Fruit fly (Drosophila melanogaster) S2 (cell line): ENCODE results near the gene Hmbs.

ENCODE experiments used
- CG8478 ChIP-seq: fragments of >200 bp; optimal IDR thresholded peaks from 2 replicates; lab custom pipeline; 2018
- CTCF ChIP-seq, 2 experiments: fragments of >200 bp; optimal IDR thresholded peaks; 2 replicates each; lab custom pipeline; 2018

The Hmbs gene

DNA sequence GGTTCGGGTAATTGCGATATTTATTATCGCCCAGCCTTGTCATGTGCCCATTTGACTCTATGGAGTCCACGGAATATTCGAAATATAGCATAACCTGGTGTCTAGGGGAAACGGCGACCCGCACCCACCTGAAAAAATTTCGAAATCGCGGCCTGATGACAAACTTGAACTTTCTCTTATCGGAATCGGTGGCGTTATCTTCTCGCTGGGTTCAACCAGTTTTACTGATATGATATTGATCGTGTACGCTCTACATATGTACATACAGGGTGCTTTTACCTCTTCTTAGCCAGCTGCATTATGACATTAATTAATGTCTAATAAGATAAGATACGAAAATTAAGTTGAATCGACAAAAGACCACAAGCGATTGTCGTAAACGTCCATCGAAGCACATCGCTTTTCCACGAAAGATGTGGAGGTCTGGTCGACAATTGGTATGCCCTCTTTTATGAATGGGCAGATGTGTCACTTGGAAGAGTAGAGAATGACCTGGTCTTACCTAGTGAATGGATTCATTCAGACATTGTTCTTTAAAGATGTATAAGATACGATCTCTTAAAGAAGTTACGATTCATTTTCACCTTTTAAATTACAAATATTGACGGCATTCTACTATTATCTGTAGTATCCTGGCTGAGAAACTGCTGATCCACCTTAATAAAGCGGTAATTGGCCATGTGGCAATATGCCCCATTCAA lies 14.3 kb upstream of the Hmbs start:
- TF ChIP-seq CG8478 (lab: Kevin White, UChicago): no peak
- TF ChIP-seq CTCF (optimal IDR thresholded peaks at IDR 0.05; lab: Kevin White, UChicago): no peak

DNA sequence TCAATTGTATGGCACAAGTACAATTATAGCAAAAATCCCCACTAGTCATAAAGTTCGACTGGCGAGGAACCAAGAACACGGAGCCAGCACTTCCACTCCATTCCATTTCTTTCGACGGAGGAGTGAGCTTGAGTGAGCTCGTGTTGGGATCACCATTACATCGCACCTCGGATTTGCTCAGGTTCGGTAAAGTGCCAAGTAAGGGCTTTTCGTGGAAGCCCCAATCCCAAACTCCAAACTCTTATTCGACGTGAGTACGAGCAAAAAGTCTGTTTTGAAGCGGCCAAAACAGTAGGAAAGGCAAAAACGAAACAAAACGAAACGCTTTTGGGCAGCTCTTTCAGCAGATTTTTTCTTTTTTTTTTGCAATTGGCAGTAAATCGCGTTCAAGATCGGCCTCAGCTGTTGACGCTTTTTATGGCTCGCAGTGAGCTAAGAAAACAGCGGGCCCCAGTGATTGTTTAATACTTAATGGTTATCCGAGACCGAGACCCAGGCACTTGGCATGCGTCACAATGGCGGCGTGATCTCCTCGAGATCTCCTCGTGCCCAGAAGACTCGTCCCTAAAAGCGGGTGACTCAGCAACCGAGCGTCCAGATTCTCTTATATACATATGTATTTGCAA lies 13.6 kb upstream of the Hmbs start:
- TF ChIP-seq CTCF (optimal IDR thresholded peaks at IDR 0.05; lab: Kevin White, UChicago): no peak
- no peak for TF ChIP-seq CG8478 (lab: Kevin White, UChicago)

DNA sequence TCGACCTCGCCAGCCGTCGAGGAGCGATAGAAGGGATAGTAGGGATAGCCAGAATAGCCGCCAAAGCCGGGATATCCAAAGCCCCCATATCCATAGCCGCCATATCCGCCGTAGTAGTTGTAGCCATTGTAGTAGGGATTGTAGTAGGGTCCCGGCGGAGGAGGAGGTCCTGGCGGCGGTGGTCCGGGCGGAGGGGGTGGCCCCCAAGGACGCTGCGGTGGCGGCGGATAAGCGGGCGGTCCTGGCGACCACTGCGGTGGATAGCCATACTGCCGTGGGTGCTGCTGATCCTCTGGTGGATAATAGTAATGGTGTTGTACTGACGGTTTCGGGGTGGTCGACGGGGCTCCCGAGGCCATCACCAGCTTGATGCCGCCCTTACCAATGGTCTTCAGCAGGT lies 12.5 kb upstream of the Hmbs start:
- TF ChIP-seq CTCF (optimal IDR thresholded peaks at IDR 0.05; lab: Kevin White, UChicago) (no peak), CG8478 (lab: Kevin White, UChicago) (no peak)

DNA sequence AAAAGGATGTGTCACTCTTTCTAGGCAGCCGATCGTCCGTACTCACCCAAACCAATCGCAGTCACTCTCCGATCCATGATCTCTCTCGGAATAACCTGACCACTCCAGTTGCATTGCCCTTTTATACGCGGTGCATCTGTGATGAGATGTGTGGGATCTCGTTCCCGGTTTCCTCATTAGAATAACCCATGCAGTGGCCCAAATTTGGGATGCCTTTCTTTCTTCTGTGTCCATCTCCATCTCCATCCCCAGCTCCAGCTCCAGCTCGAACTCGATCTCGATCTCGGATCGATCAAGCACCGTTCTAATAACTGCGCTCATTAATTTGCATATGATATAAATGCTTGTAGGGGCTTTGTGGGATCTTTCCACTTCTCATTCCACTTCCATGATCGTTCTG lies 12.0 kb upstream of the Hmbs start, which contains the start of gene CG9184:
CG9184 (minus strand) TSS at position 101 of the 400 bp plus-strand sequence.
- TF ChIP-seq CTCF (optimal IDR thresholded peaks at IDR 0.05; lab: Kevin White, UChicago) (no peak), CG8478 (lab: Kevin White, UChicago) (no peak)

DNA sequence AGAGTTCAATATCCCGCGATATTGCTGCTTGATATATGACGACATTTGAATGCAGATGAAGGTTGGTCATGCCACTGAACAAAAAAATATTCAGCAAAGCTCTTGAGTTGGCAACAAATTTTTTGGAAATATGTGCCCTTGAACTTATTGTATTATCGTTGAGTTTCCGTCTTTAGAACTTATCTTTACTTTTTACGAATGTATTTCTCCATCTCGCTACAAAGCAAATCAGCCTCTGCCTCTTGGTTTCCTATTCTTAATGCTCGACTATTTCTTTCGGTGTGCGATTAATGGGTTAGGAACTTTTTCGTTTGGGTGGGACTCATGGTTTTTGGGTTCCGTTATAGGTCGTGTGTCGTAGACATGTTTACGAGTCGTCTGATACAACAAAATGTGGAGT lies 11.6 kb upstream of the Hmbs start:
- TF ChIP-seq CG8478 (lab: Kevin White, UChicago) (no peak), CTCF (optimal IDR thresholded peaks at IDR 0.05; lab: Kevin White, UChicago) (no peak)

DNA sequence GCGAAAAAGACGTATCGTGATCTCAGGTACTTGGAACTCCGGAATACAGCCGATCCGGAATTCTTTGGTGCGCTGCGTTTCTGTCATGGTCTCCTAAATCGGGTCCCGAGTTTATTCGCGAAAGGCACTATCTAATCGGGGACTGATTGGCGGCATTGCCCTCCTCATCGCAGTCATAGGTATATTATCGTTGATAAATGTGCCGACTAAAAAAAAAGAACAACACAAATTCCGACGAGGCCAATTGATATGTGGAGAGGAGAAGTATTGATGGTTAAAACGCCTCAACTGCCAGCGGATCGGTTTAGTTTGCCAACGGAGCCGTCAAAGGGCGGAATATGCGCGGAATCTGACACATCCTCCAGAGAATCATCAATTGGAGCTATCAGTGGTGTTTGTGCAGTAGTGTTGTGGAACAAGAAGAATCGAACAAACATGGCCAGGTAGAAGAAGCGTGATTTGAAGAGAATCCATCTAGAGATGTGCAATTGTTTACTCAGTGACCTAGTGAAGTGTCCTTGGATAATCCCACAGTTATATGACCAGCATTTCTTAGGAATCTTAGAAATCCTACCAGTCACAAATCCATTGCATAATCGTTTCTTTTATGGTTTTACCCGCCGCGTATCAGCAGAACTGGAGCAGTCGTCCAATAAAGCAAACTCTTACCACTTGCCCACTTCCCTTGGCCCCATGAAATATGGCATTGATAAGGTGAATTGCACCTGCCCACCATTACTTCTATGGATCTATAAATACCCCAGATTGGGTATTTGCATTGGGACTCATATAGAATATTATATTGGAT lies 9.7 kb upstream of the Hmbs start:
- TF ChIP-seq CG8478 (lab: Kevin White, UChicago) (no peak), CTCF (optimal IDR thresholded peaks at IDR 0.05; lab: Kevin White, UChicago) (no peak)

DNA sequence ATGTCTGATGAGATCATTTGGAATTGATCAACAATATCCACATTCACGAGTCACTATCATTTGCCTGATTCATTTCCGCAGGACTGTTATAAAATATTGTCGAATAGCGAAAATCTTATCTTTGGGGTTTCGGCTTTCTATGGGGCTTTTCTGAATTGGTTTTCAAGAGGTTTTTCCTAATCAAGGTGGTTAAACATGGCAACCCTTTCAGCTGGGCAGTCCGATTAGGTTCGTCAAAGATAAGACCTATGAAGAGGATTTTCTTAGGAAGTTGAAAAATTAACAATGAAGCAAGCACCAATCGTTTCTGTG lies 9.1 kb upstream of the Hmbs start:
- TF ChIP-seq CG8478 (lab: Kevin White, UChicago): no peak
- TF ChIP-seq CTCF (optimal IDR thresholded peaks at IDR 0.05; lab: Kevin White, UChicago): no peak

DNA sequence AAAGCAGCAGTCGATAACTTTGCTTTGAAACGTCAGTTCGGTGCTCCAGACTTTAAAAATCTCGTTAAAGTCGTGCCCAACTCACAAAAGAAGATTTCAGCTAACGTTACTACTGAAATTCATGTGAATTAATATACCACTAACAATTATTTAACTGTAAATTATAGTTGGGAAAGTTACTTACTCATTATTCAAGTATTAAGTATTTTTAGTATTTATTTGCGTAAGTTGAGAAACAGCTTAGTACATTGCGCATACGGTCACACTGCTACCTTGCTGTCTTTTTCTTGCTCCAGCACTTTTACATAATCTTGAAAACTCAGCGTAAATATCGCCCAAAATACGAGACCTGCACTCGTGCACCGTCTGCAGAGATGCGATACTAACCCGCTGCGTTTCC lies 5.0 kb upstream of the Hmbs start, which contains the start of gene ND-ACP:
ND-ACP (plus strand) TSS at position 226 of the 400 bp plus-strand sequence.
- TF ChIP-seq CG8478 (lab: Kevin White, UChicago) (no peak), CTCF (optimal IDR thresholded peaks at IDR 0.05; lab: Kevin White, UChicago) (no peak)

DNA sequence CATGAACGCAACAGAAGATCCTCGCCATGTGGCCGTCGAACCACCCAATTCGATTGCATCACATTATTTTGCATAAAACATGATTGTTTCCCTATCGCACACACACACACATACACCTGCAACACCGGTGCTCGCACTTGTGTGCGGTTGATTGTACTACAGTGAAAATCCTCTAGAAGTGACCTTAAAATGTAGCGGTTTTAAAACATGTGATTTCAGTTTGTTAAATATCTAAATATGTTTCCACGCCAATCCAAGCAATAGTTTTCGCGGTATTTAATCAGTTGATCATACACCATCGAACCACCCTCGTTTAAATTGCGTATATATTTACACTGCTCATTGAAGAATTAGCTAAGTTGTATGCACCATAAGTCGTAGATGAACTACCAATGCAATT lies 4.3 kb upstream of the Hmbs start:
- TF ChIP-seq CTCF (optimal IDR thresholded peaks at IDR 0.05; lab: Kevin White, UChicago) (no peak), CG8478 (lab: Kevin White, UChicago) (no peak)

DNA sequence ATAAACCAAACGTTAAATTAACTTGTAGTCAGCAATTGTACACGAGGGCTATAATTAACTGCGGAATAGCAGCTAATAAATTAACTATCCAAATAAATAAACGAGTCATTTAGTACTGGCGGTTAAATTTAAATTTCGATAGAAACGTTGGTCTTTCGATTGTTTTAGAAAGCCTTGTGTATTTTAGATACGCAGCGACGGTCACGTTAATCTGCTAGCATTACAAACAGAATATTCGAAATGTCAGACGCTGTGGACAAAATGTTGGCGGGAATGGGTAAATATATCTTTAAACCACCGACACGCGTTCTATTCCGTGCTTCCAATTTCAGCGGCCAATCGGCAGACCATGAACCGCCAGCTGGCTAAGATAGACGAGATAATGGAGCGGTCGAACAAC lies 3.1 kb upstream of the Hmbs start, which contains the start of gene msd1:
msd1 (plus strand) TSS at position 203 of the 400 bp plus-strand sequence.
- TF ChIP-seq CTCF (optimal IDR thresholded peaks at IDR 0.05; lab: Kevin White, UChicago) (no peak), CG8478 (lab: Kevin White, UChicago) (no peak)

DNA sequence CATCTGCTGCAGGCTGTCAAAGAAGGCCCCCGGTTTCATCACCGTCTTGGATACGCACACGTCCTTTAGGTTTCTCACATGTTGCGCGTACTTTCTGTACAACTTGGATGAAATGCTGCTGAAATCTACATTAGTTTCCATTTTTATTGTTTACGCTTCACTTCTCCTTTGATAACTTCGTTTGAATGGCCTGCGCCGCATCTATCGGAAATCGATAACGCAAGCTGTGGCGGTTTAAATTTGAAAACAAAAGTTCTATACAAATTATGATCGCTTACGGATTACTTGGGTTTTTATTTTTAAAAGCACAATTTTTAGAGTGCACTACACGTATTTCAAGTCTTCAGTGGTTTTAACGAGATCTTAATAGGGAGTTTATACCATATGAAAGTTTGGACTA lies 1.7 kb upstream of the Hmbs start, which contains the start of gene msd5:
msd5 (minus strand) TSS at position 174 of the 400 bp plus-strand sequence.
- no peak for TF ChIP-seq CTCF (optimal IDR thresholded peaks at IDR 0.05; lab: Kevin White, UChicago)
- TF ChIP-seq CG8478 (lab: Kevin White, UChicago): no peak

DNA sequence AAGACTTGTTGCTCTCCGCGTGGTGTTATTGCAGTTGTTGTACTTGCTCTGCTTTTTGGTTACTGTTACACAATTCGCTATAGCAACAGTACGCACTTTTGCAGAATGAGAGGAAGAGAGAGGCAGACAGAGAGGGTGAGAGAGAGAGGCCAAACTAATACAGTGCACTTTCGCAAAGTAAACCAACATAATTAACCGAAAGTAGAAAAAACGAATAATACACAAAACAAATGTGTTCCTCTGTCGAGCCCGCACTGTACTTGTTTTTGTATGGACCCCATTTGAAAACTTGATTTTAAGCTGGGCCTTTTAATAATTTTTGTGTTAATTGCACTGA lies 707 bp downstream of the Hmbs start:
- no peak for TF ChIP-seq CG8478 (lab: Kevin White, UChicago)
- TF ChIP-seq CTCF (optimal IDR thresholded peaks at IDR 0.05; lab: Kevin White, UChicago): no peak

DNA sequence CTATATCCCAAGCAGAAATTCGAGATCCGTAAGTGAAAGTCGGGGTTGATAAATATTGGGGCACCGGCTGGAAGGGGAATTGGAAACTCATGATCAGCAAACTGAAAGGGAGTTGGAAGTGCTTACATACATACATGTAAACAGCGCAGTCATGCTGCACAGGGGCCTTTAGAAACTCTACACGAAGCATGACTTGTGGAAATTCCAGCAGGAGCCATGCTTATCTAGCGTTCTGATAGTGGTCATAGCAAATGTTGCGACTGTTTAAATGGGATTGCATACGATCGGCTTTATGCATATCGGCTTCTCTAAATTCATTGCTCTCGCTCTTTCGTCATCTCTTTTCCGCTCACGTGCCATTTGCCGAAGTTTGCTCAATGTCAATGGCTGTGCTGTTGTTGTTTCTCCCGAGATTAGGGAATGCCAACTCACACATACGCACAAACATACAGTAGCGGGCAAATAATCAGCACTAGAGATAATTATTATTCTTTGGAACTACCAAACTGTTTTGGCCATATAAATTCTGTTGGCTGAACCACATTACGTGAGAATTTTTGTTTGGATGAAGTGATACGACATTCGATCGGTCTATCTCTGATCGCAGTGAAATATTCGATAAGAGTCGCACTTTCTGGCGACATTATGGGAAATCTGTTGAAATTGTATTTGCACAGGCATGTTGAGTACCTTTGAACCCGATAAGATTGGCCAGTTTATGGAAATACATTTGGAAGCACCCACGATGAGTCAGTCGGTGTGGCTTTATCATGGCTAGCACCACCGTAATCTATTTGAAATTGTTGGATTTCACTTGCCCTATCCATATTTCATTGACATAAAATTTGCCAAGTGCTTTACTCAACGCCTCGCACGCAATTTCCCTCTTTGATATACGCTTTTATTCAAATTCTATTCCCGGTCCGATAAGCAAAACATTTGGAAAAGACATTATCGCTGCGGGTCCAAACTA lies 1.6 kb downstream of the Hmbs start:
- no peak for TF ChIP-seq CTCF (optimal IDR thresholded peaks at IDR 0.05; lab: Kevin White, UChicago)
- no peak for TF ChIP-seq CG8478 (lab: Kevin White, UChicago)

DNA sequence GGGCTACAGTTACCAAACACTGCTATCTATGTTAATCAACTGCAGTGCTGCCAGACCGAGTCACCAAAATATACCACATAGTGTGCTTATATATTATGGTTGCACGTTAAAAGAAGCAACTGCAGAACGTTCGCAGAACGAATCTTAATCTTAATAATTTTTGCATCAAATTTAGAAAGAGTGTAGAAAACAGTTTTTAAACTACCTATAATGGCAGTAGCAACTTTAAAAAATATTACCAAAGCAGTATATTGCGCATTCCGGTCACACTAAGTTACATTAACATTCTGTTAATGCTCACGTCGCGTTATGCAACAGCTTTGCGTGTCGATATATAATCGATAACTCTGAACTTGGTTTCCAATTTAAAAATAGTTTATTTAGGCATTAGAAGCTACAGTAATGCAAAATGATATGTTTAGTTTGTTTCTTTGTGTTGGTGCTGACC lies 7.5 kb downstream of the Hmbs start, which contains the start of gene indra:
indra (minus strand) TSS at position 271 of the 448 bp plus-strand sequence.
- TF ChIP-seq CG8478 (lab: Kevin White, UChicago): no peak
- no peak for TF ChIP-seq CTCF (optimal IDR thresholded peaks at IDR 0.05; lab: Kevin White, UChicago)
